Fruit fly (Drosophila melanogaster): ENCODE measurements around the gene lds.

Gene lds

DNA sequence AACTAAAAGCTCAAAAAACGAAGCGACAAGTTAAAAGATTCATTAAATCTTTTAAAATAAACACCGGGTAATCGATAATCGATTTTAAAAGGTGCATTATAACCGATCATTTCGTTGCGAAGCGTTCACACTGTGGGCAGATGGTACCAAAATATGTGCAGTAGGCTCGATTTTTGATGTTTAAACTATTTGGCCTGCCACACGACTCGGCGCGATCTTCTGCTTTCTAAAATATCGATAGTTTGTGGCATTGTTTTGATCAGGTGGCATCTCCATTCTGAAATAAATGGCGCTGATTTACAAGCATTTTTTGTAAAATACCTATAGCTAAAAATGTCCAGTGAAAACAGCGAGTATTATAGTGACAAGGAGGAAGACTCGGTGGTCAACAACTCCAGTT, at the start of gene lds, which contains the start of gene CG10445 (continued):
- TF ChIP-seq CG15696 (tag; optimal IDR thresholded peaks at IDR 0.05) (no peak), gt (GFP tag; IDR thresholded peaks at IDR 0.05) (no peak), sisA (GFP tag; IDR thresholded peaks at IDR 0.05) (no peak), Atf6 (GFP tag; IDR thresholded peaks at IDR 0.05) (no peak), Dbx (GFP tag; IDR thresholded peaks at IDR 0.05) (no peak), lbe (GFP tag; optimal IDR thresholded peaks at IDR 0.05) (no peak), ci (GFP tag; IDR thresholded peaks at IDR 0.05) (no peak; the same call in 2 of the 3 replicates), slbo (GFP tag; IDR thresholded peaks at IDR 0.05) (peak; percentile 46; the same call in 1 of the 2 replicates), CG32767 (GFP tag; IDR thresholded peaks at IDR 0.05) (no peak), zfh2 (GFP tag; optimal IDR thresholded peaks at IDR 0.05) (peak; percentile 15), CG9609 (GFP tag; optimal IDR thresholded peaks at IDR 0.05) (peak; percentile 13), cas (GFP tag; IDR thresholded peaks at IDR 0.05) (no peak), tup (GFP tag; optimal IDR thresholded peaks at IDR 0.05) (no peak), gce (GFP tag; IDR thresholded peaks at IDR 0.05) (no peak), da (GFP tag; optimal IDR thresholded peaks at IDR 0.05) (no peak), nom (GFP tag; optimal IDR thresholded peaks at IDR 0.05) (no peak), Dip2 (GFP tag; IDR thresholded peaks at IDR 0.05) (no peak), sna (GFP tag; IDR thresholded peaks at IDR 0.05; ENCODE audit: partially characterized antibody) (peak; percentile 90), Deaf1 (tag; optimal IDR thresholded peaks at IDR 0.05) (no peak), wek (GFP tag; optimal IDR thresholded peaks at IDR 0.05) (no peak), CG7745 (tag; optimal IDR thresholded peaks at IDR 0.05) (no peak), CG17802 (tag; optimal IDR thresholded peaks at IDR 0.05) (peak; percentile 96), zf30C (GFP tag; optimal IDR thresholded peaks at IDR 0.05) (no peak), CG6791 (GFP tag; IDR thresholded peaks at IDR 0.05; ENCODE audit: partially characterized antibody) (peak; percentile 93), dmrt99B (tag; optimal IDR thresholded peaks at IDR 0.05) (no peak), CG7786 (GFP tag; optimal IDR thresholded peaks at IDR 0.05) (no peak), zen (tag; optimal IDR thresholded peaks at IDR 0.05) (peak; percentile 43), CG2199 (GFP tag; IDR thresholded peaks at IDR 0.05) (no peak), lmd (GFP tag; IDR thresholded peaks at IDR 0.05) (no peak; the same call in 1 of the 2 replicates), NC2β (GFP tag; optimal IDR thresholded peaks at IDR 0.05) (peak; percentile 31), Mes4 (GFP tag; optimal IDR thresholded peaks at IDR 0.05) (no peak), CG17328 (GFP tag; IDR thresholded peaks at IDR 0.05) (no peak), gcm (GFP tag; optimal IDR thresholded peaks at IDR 0.05) (no peak), Opbp (GFP tag; IDR thresholded peaks at IDR 0.05; ENCODE audit: partially characterized antibody) (peak; percentile 91), CG12236 (GFP tag; optimal IDR thresholded peaks at IDR 0.05) (no peak), Hr3 (GFP tag; optimal IDR thresholded peaks at IDR 0.05) (no peak), br (optimal IDR thresholded peaks at IDR 0.05) (no peak), Ada2b (GFP tag; IDR thresholded peaks at IDR 0.05) (no peak), Kr (GFP tag; optimal IDR thresholded peaks at IDR 0.05) (no peak), CG15479 (GFP tag; optimal IDR thresholded peaks at IDR 0.05) (no peak), fd96Cb (tag; optimal IDR thresholded peaks at IDR 0.05) (no peak), vvl (GFP tag; IDR thresholded peaks at IDR 0.05) (peak; percentile 41; the same call in 1 of the 2 replicates), CG4328 (GFP tag; optimal IDR thresholded peaks at IDR 0.05) (no peak), mld (GFP tag; IDR thresholded peaks at IDR 0.05; ENCODE audit: partially characterized antibody) (peak; percentile 64; the same call in 2 of the 3 replicates), CG12942 (GFP tag; optimal IDR thresholded peaks at IDR 0.05) (no peak), CG13894 (tag; optimal IDR thresholded peaks at IDR 0.05) (no peak), abd-A (tag; optimal IDR thresholded peaks at IDR 0.05) (no peak), Nf-YA (GFP tag; IDR thresholded peaks at IDR 0.05) (no peak), Atf-2 (GFP tag; optimal IDR thresholded peaks at IDR 0.05) (no peak), CG34376 (GFP tag; optimal IDR thresholded peaks at IDR 0.05) (no peak), CG6654 (GFP tag; optimal IDR thresholded peaks at IDR 0.05) (no peak), rib (GFP tag; IDR thresholded peaks at IDR 0.05) (no peak), Hr39 (optimal IDR thresholded peaks at IDR 0.05) (no peak)

Measured in whole organism, embryonic.